Fruit fly (Drosophila melanogaster): Measurements from ENCODE around the gene arm.

DNA sequence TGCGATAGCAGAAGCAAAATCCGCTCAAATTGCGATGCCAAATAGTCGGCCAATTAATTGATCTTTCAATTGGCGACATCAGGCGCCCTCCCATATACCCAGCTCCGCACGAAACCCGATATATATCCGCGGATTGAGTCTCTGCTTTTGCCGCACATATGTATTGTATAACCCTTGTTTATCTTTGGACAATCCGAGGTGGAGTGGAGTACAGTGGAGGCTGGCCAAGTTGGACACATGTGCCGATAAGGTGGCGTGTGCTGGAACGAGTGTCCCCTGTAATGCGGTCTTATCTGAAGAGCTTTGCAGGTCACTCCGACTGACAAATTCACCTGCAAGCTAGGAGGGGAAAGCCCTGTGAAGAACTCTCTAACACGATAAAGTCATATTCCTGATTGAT lies 9.1 kb upstream of the arm start:
- TF ChIP-seq CG5204 (GFP tag; optimal IDR thresholded peaks at IDR 0.05) (no peak), Clk (GFP tag; optimal IDR thresholded peaks at IDR 0.05) (no peak), ovo (GFP tag; optimal IDR thresholded peaks at IDR 0.05) (no peak), CG7045 (GFP tag; optimal IDR thresholded peaks at IDR 0.05) (no peak)

All from whole organism, adult.